Worm (Caenorhabditis elegans): Measurements from ENCODE around the gene F09B9.4.

ce11 chrX:10189805-10190204 is 29.4 kb downstream of the F09B9.4 start:
- TF ChIP-seq unc-62 (GFP tag; optimal IDR thresholded peaks at IDR 0.05), result no peak
- TF ChIP-seq aly-2 (tag; optimal IDR thresholded peaks at IDR 0.05), result no peak
- no peak for TF ChIP-seq R02D3.7 (tag; optimal IDR thresholded peaks at IDR 0.05)
- no peak for TF ChIP-seq tbx-2 (tag; optimal IDR thresholded peaks at IDR 0.05)
- no peak for TF ChIP-seq pha-4 (tag; optimal IDR thresholded peaks at IDR 0.05)
